Worm (Caenorhabditis elegans) whole organism, L2 larva: ENCODE measurements around the gene F49F1.5.

Experiments used
- C34F6.9 ChIP-seq: fragments of 150-350 bp; optimal IDR thresholded peaks from 2 replicates; lab custom pipeline; 2014; ENCODE audit warnings: missing biosample characterization, missing genetic modification characterization
- F13H6.1 ChIP-seq: sonication (generic microtip); optimal IDR thresholded peaks from 2 replicates; lab custom pipeline; 2016; ENCODE audit warnings: missing genetic modification characterization, missing compliant biosample characterization
- R02D3.7 ChIP-seq: fragments of 150-350 bp; optimal IDR thresholded peaks from 2 replicates; lab custom pipeline; 2014; ENCODE audit warnings: missing biosample characterization, missing genetic modification characterization
- Y55F3AM.14 ChIP-seq: fragments of 200-800 bp; sonication (Bioruptor generic); optimal IDR thresholded peaks from 2 replicates; lab custom pipeline; 2018; ENCODE audit warnings: mild to moderate bottlenecking, missing genetic modification characterization, missing compliant biosample characterization
- ZK546.5 ChIP-seq: sonication (generic microtip); optimal IDR thresholded peaks from 2 replicates; lab custom pipeline; 2017; ENCODE audit warnings: missing biosample characterization, missing genetic modification characterization
- alr-1 ChIP-seq: fragments of 150-350 bp; optimal IDR thresholded peaks from 2 replicates; lab custom pipeline; 2014; ENCODE audit warnings: missing biosample characterization, missing genetic modification characterization
- aly-2 ChIP-seq: fragments of 150-350 bp; optimal IDR thresholded peaks from 2 replicates; lab custom pipeline; 2014; ENCODE audit warnings: missing biosample characterization, missing genetic modification characterization
- ama-1 ChIP-seq: fragments of 150-350 bp; optimal IDR thresholded peaks from 2 replicates; lab custom pipeline; 2018; ENCODE audit warnings: inconsistent platforms
- blmp-1 ChIP-seq: sonication (generic microtip); optimal IDR thresholded peaks from 2 replicates; lab custom pipeline; 2017; ENCODE audit warnings: missing genetic modification characterization, mild to moderate bottlenecking, missing compliant biosample characterization, antibody characterized with exemption, moderate library complexity; ENCODE audit not compliant: insufficient read depth
- ceh-16 ChIP-seq: fragments of 150-350 bp; optimal IDR thresholded peaks from 2 replicates; lab custom pipeline; 2014; ENCODE audit warnings: missing biosample characterization, missing genetic modification characterization
- crh-2 ChIP-seq: sonication (generic microtip); optimal IDR thresholded peaks from 2 replicates; lab custom pipeline; 2017; ENCODE audit warnings: missing biosample characterization, missing genetic modification characterization
- egl-27 ChIP-seq: sonication (generic microtip); optimal IDR thresholded peaks from 3 replicates; lab custom pipeline; 2017; ENCODE audit warnings: missing biosample characterization, missing genetic modification reagents, missing genetic modification characterization
- elt-1 ChIP-seq: fragments of 150-350 bp; optimal IDR thresholded peaks from 2 replicates; lab custom pipeline; 2014; ENCODE audit warnings: missing biosample characterization, missing genetic modification characterization
- elt-3 ChIP-seq: sonication (generic microtip); optimal IDR thresholded peaks from 2 replicates; lab custom pipeline; 2017; ENCODE audit warnings: missing biosample characterization, missing genetic modification characterization
- fos-1 ChIP-seq: fragments of 150-350 bp; optimal IDR thresholded peaks from 2 replicates; lab custom pipeline; 2014; ENCODE audit warnings: missing biosample characterization, missing genetic modification characterization
- gmeb-1 ChIP-seq: fragments of 150-350 bp; optimal IDR thresholded peaks from 2 replicates; lab custom pipeline; 2014; ENCODE audit warnings: missing biosample characterization, missing genetic modification characterization
- lin-11 ChIP-seq: fragments of 150-350 bp; sonication (generic microtip); optimal IDR thresholded peaks from 2 replicates; lab custom pipeline; 2014; ENCODE audit warnings: missing biosample characterization, missing genetic modification characterization, inconsistent platforms, mixed read lengths
- lin-39 ChIP-seq: fragments of 150-350 bp; optimal IDR thresholded peaks from 2 replicates; lab custom pipeline; 2014; ENCODE audit warnings: missing biosample characterization, missing genetic modification reagents, missing genetic modification characterization
- mab-5 ChIP-seq: fragments of 150-350 bp; optimal IDR thresholded peaks from 2 replicates; lab custom pipeline; 2014; ENCODE audit warnings: missing biosample characterization, missing genetic modification characterization
- mbf-1 ChIP-seq: sonication (generic microtip); optimal IDR thresholded peaks from 2 replicates; lab custom pipeline; 2017; ENCODE audit warnings: missing biosample characterization, missing genetic modification characterization
- mdl-1 ChIP-seq, 2 experiments: fragments of 150-350 bp in 1 of 2; sonication (generic microtip) in 1 of 2; optimal IDR thresholded peaks; 2 replicates each; lab custom pipeline; 2017; ENCODE audit warnings: missing biosample characterization in 2 of 2, missing genetic modification characterization in 2 of 2
- nhr-10 ChIP-seq: sonication (generic microtip); optimal IDR thresholded peaks from 2 replicates; lab custom pipeline; 2017; ENCODE audit warnings: missing biosample characterization, missing genetic modification characterization
- nhr-11 ChIP-seq: fragments of 150-350 bp; optimal IDR thresholded peaks from 2 replicates; lab custom pipeline; 2014; ENCODE audit warnings: missing biosample characterization, missing genetic modification characterization
- nhr-21 ChIP-seq: fragments of 150-350 bp; optimal IDR thresholded peaks from 2 replicates; lab custom pipeline; 2014; ENCODE audit warnings: missing biosample characterization, missing genetic modification characterization
- nhr-23 ChIP-seq: fragments of 150-350 bp; optimal IDR thresholded peaks from 2 replicates; lab custom pipeline; 2014; ENCODE audit warnings: missing biosample characterization, missing genetic modification reagents, missing genetic modification characterization
- nhr-237 ChIP-seq: fragments of 150-350 bp; optimal IDR thresholded peaks from 2 replicates; lab custom pipeline; 2014; ENCODE audit warnings: missing biosample characterization, missing genetic modification characterization
- nhr-25 ChIP-seq: fragments of 150-350 bp; sonication (generic microtip); optimal IDR thresholded peaks from 3 replicates; lab custom pipeline; 2014; ENCODE audit warnings: missing biosample characterization, missing genetic modification characterization
- nhr-6 ChIP-seq: fragments of 150-350 bp; optimal IDR thresholded peaks from 2 replicates; lab custom pipeline; 2014; ENCODE audit warnings: missing biosample characterization, missing genetic modification characterization
- nhr-77 ChIP-seq: fragments of 150-350 bp; optimal IDR thresholded peaks from 2 replicates; lab custom pipeline; 2014; ENCODE audit warnings: missing biosample characterization, missing genetic modification characterization
- sem-4 ChIP-seq: fragments of 150-350 bp; optimal IDR thresholded peaks from 2 replicates; lab custom pipeline; 2014; ENCODE audit warnings: missing biosample characterization, missing genetic modification reagents, missing genetic modification characterization
- skn-1 ChIP-seq: sonication (generic microtip); optimal IDR thresholded peaks from 2 replicates; lab custom pipeline; 2017; ENCODE audit warnings: missing biosample characterization, missing genetic modification characterization
- unc-39 ChIP-seq: fragments of 150-350 bp; optimal IDR thresholded peaks from 2 replicates; lab custom pipeline; 2014; ENCODE audit warnings: missing biosample characterization, missing genetic modification characterization
- unc-55 ChIP-seq: fragments of 150-350 bp; sonication (generic microtip); optimal IDR thresholded peaks from 3 replicates; lab custom pipeline; 2014; ENCODE audit warnings: missing biosample characterization, missing genetic modification reagents, missing genetic modification characterization
- unc-62 ChIP-seq: fragments of 150-350 bp; optimal IDR thresholded peaks from 2 replicates; lab custom pipeline; 2014; ENCODE audit warnings: missing biosample characterization, missing genetic modification reagents, missing genetic modification characterization
- zag-1 ChIP-seq: fragments of 150-350 bp; optimal IDR thresholded peaks from 2 replicates; lab custom pipeline; 2014; ENCODE audit warnings: missing biosample characterization, missing genetic modification characterization
- ztf-1 ChIP-seq: fragments of 200-800 bp; sonication (Bioruptor generic); conservative IDR thresholded peaks from 2 replicates; pipeline ENCODE4 v1.3.6; 2022; ENCODE audit warnings: missing genetic modification characterization, missing compliant biosample characterization
- ztf-11 ChIP-seq: sonication (generic microtip); optimal IDR thresholded peaks from 2 replicates; lab custom pipeline; 2017; ENCODE audit warnings: missing biosample characterization, missing genetic modification characterization
- ztf-4 ChIP-seq: fragments of 150-350 bp; optimal IDR thresholded peaks from 2 replicates; lab custom pipeline; 2014; ENCODE audit warnings: missing biosample characterization, missing genetic modification characterization

Gene F49F1.5

DNA sequence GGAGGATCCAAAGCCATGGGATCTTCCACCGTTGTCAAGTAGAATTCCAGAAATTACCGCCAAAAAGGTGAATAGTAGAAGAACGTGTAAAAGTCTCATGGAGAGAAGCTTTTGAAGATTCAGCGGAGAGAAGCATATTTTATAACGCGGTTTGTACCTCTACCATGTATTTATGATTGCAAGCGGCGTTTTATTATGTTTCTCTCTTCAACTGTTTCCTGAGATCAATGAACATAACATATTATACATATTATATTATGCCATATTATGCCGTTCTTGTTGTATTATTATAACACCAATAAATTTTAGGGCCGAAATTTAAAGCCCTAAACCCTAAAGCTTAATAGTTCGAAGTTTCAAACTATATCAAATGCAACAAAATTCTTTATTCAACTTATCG is 20.1 kb upstream of the F49F1.5 start, which contains the start of gene F49F1.18:
Gene F49F1.18, minus strand, starts transcription at position 101 of the 400 bp plus-strand sequence.
- TF ChIP-seq unc-39 (tag; lab: Kevin White, UChicago): no peak
- TF ChIP-seq nhr-23: no peak
- TF ChIP-seq elt-3 (tag; lab: Kevin White, UChicago): no peak
- TF ChIP-seq ztf-1 (GFP tag; lab: Robert Waterston, UW): no peak
- no peak for TF ChIP-seq R02D3.7 (tag; lab: Kevin White, UChicago)
- no peak for TF ChIP-seq F13H6.1 (tag; lab: Kevin White, UChicago)
- TF ChIP-seq nhr-237: no peak
- no peak for TF ChIP-seq lin-11 (tag; lab: Kevin White, UChicago)
- TF ChIP-seq sem-4 (tag; lab: Kevin White, UChicago): no peak
- TF ChIP-seq nhr-21 (tag; lab: Kevin White, UChicago): no peak
- TF ChIP-seq fos-1 (tag; lab: Kevin White, UChicago): no peak
- no peak for TF ChIP-seq ztf-4 (tag; lab: Kevin White, UChicago)
- no peak for TF ChIP-seq mdl-1 (tag; optimal IDR thresholded peaks at IDR 0.05; lab: Kevin White, UChicago)
- TF ChIP-seq alr-1 (tag; lab: Kevin White, UChicago): no peak
- no peak for TF ChIP-seq zag-1 (tag; lab: Kevin White, UChicago)
- TF ChIP-seq Y55F3AM.14: no peak
- TF ChIP-seq C34F6.9 (tag; lab: Kevin White, UChicago): no peak
- TF ChIP-seq nhr-25: no peak
- TF ChIP-seq gmeb-1 (tag; lab: Kevin White, UChicago): no peak
- no peak for TF ChIP-seq nhr-6 (tag; lab: Kevin White, UChicago)

DNA sequence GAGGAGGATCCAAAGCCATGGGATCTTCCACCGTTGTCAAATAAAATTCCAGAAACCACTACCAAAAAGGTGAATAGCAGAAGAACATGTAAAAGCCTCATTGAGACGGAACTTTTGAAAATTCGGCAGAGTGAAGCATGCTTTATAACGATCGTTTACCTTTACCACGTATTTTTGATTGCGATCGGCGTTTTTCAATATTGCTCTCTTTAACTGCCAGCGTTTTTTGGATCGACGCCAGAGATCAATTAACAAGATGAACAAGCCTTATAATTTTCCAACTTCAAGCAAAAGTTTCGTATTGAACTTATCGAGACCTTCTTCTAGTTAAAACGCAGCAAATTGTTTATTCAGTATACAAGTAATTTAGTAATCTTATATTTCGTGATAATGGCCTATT is 18.8 kb upstream of the F49F1.5 start, which contains the start of gene F49F1.10:
Gene F49F1.10, minus strand, starts transcription at position 101 of the 400 bp plus-strand sequence.
- TF ChIP-seq zag-1 (tag; lab: Kevin White, UChicago): no peak
- no peak for TF ChIP-seq nhr-21 (tag; lab: Kevin White, UChicago)
- no peak for TF ChIP-seq blmp-1 (tag; lab: Kevin White, UChicago)
- TF ChIP-seq alr-1 (tag; lab: Kevin White, UChicago): no peak
- no peak for TF ChIP-seq nhr-10 (tag; lab: Kevin White, UChicago)
- TF ChIP-seq F13H6.1 (tag; lab: Kevin White, UChicago): no peak
- TF ChIP-seq ztf-11 (tag; lab: Kevin White, UChicago): no peak
- no peak for TF ChIP-seq nhr-77

DNA sequence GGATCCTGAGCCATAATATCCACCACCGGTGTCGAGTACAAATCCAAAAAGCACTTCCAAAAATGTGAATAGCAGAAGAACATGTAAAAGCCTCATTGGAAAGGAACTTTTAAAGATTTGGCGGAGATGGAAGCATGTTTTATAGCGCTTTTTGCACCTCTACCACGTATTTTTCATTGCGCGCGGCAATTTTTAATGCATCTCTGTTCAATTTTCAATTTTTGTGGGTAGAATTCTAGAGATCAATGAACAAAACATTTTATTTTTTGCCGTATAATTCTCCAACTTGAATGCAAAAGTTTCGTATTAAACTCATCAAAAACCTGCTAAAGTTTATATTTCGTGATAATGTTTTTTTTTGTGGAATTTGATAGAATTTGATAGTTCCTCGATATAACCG is 17.3 kb upstream of the F49F1.5 start, which contains the start of gene F49F1.9:
Gene F49F1.9, minus strand, starts transcription at position 101 of the 400 bp plus-strand sequence.
- TF ChIP-seq mbf-1 (tag; lab: Kevin White, UChicago): no peak
- no peak for TF ChIP-seq lin-39 (tag; lab: Kevin White, UChicago)
- TF ChIP-seq nhr-21 (tag; lab: Kevin White, UChicago): no peak
- no peak for TF ChIP-seq nhr-10 (tag; lab: Kevin White, UChicago)
- no peak for TF ChIP-seq C34F6.9 (tag; lab: Kevin White, UChicago)
- TF ChIP-seq R02D3.7 (tag; lab: Kevin White, UChicago): no peak
- TF ChIP-seq ceh-16 (tag; lab: Kevin White, UChicago): no peak
- no peak for TF ChIP-seq aly-2
- no peak for TF ChIP-seq skn-1
- TF ChIP-seq unc-55 (GFP tag; lab: Kevin White, UChicago): no peak
- TF ChIP-seq blmp-1 (tag; lab: Kevin White, UChicago): no peak
- no peak for TF ChIP-seq nhr-77
- TF ChIP-seq ztf-4 (tag; lab: Kevin White, UChicago): no peak
- TF ChIP-seq elt-1 (tag; lab: Kevin White, UChicago): no peak
- TF ChIP-seq mab-5 (tag; lab: Kevin White, UChicago): no peak
- no peak for TF ChIP-seq ztf-11 (tag; lab: Kevin White, UChicago)
- TF ChIP-seq sem-4 (tag; lab: Kevin White, UChicago): no peak
- TF ChIP-seq nhr-23: no peak
- TF ChIP-seq egl-27 (tag; lab: Kevin White, UChicago): no peak

DNA sequence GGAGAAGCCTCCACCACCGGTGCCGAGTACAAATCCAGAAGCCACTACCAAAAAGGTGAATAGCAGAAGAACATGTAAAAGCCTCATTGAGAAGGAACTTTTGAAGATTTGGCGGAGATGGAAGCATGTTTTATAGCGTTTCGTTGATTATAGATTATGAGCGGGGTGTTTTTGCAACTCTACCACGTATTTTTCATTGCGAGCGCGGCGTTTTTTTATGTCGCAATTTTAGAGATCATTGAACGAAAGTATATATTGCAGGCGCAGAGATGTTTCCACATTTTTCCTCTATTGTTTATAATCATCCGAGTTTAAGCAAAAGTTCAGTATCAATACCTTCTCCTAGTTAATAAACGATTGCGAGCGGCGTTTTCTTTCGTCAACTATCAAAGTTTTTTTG is 15.5 kb upstream of the F49F1.5 start, which contains the start of gene F49F1.17:
Gene F49F1.17, minus strand, starts transcription at position 101 of the 400 bp plus-strand sequence.
- TF ChIP-seq crh-2 (no peak), mbf-1 (tag; lab: Kevin White, UChicago) (no peak), aly-2 (no peak), ztf-1 (GFP tag; lab: Robert Waterston, UW) (no peak), ZK546.5 (tag; lab: Kevin White, UChicago) (no peak), elt-1 (tag; lab: Kevin White, UChicago) (no peak), unc-62 (GFP tag; lab: Kevin White, UChicago) (no peak), gmeb-1 (tag; lab: Kevin White, UChicago) (no peak), ama-1 (lab: Kevin White, UChicago) (no peak), nhr-11 (no peak), mdl-1 (tag; optimal IDR thresholded peaks at IDR 0.05; lab: Kevin White, UChicago) (no peak), Y55F3AM.14 (no peak), mab-5 (tag; lab: Kevin White, UChicago) (no peak), ztf-11 (tag; lab: Kevin White, UChicago) (no peak), sem-4 (tag; lab: Kevin White, UChicago) (no peak), R02D3.7 (tag; lab: Kevin White, UChicago) (no peak), unc-39 (tag; lab: Kevin White, UChicago) (no peak), nhr-10 (tag; lab: Kevin White, UChicago) (no peak), ceh-16 (tag; lab: Kevin White, UChicago) (no peak), ztf-4 (tag; lab: Kevin White, UChicago) (no peak)
